Worm (Caenorhabditis elegans): ENCODE results near the gene R05F9.11.

DNA sequence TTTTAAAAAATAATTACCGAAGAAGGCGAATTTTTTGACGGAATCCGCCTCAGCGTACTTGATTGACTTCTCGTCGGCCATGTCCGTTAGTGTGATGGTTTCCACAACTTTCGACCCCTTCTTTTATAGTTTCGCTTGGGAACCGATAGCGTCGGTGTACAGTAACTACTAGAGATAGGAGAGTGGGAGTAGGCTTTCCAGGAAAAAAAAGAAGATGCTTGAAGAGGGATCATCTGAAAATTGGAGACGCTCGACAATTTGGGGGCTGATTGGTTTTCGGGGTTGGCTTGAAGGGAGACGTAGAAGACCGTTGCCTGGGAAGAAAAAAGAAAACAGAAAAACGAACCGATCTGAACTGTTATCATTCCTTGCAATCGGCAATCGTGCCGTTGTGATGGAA lies 43.3 kb downstream of the R05F9.11 start, which contains the start of gene col-20:
- TF ChIP-seq lsy-2 (tag; optimal IDR thresholded peaks at IDR 0.05) (no peak), bed-3 (GFP tag; optimal IDR thresholded peaks at IDR 0.05) (no peak), mab-5 (tag; optimal IDR thresholded peaks at IDR 0.05) (no peak), nhr-28 (tag; optimal IDR thresholded peaks at IDR 0.05) (no peak), unc-62 (GFP tag; optimal IDR thresholded peaks at IDR 0.05) (no peak), lin-32 (GFP tag; optimal IDR thresholded peaks at IDR 0.05) (no peak), snpc-4 (tag; optimal IDR thresholded peaks at IDR 0.05) (no peak), nhr-237 (tag; optimal IDR thresholded peaks at IDR 0.05) (no peak)
